Worm (Caenorhabditis elegans) whole organism, midembryonic: ENCODE measurements around the gene H04M03.12.

ENCODE experiments used
- cog-1 ChIP-seq: sonication (generic microtip); optimal IDR thresholded peaks from 2 replicates; lab custom pipeline; 2016; ENCODE audit warnings: missing genetic modification characterization, missing compliant biosample characterization
- flt-1 ChIP-seq: fragments of 200-800 bp; sonication (Bioruptor generic); IDR thresholded peaks from 2 replicates; pipeline ENCODE4 v1.3.6; 2022; ENCODE audit warnings: missing genetic modification characterization, missing compliant biosample characterization
- med-1 ChIP-seq: sonication (generic microtip); optimal IDR thresholded peaks from 2 replicates; lab custom pipeline; 2017; ENCODE audit warnings: missing genetic modification characterization, mild to moderate bottlenecking, missing compliant biosample characterization, antibody characterized with exemption, missing genetic modification reagents; ENCODE audit not compliant: insufficient read depth
- tab-1 ChIP-seq: fragments of 200-800 bp; sonication (Bioruptor generic); IDR thresholded peaks from 2 replicates; pipeline ENCODE4 v1.3.6; 2022; ENCODE audit warnings: missing genetic modification characterization, missing compliant biosample characterization
- ztf-23 ChIP-seq: fragments of 200-800 bp; sonication (Bioruptor generic); IDR thresholded peaks from 2 replicates; pipeline ENCODE4 v1.3.6; 2022; ENCODE audit warnings: missing genetic modification reagents, missing genetic modification characterization, missing compliant biosample characterization

- no peak for TF ChIP-seq med-1
- TF ChIP-seq flt-1 (GFP tag; lab: Robert Waterston, UW): no peak
- no peak for TF ChIP-seq tab-1 (GFP tag; lab: Robert Waterston, UW)
- no peak for TF ChIP-seq ztf-23 (GFP tag; lab: Robert Waterston, UW)
- TF ChIP-seq cog-1 (tag; lab: Kevin White, UChicago): no peak
Observed at ce11 chrIV:5895190-5895589, 8.0 kb downstream of the H04M03.12 start, which contains the start of gene nspb-6.
